Fruit fly (Drosophila melanogaster): ENCODE measurements around the gene Axud1.

Axud1 gene

DNA sequence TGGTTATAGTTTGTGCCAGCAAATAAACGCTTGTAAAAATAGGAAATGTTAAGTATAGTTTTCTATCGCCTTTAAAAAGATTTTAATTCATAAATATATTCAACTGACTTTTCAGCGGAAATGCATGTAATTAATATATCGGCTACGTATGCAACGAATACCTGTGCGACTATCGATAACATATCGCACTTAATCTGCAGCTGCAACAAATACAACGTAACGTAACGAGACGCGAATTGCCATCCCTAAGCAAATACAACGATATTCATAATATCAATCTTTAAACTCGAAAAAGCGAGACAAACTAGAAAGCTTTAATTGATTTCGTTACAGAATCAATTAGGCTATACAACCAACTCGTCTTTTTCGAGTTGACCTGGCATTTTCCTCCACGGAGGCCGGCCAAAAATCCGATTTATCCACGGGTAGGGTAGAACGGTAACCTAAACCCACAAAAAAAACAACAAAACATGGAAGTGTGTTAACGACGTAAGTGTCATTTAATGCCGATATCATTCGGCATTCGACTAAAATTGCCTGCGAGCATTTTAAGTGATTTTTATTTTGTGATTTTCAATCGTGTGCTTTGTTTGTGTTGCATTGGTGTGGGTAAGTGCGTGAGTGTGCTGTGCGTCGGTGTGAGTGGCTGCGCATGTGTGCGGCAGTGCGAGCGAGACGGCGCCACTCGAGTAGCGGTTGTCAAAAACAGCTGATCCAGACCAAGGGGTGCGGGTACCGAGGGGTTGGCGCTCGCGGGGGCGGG lies 10.7 kb downstream of the Axud1 start, which contains the start of gene Atxn7 (continued):
- TF ChIP-seq Lhr (GFP tag; optimal IDR thresholded peaks at IDR 0.05), result peak; percentile 69
- TF ChIP-seq emc (GFP tag; optimal IDR thresholded peaks at IDR 0.05), result no peak
- peak; percentile 55 for TF ChIP-seq CG12236 (GFP tag; optimal IDR thresholded peaks at IDR 0.05)
- TF ChIP-seq CG5245 (GFP tag; optimal IDR thresholded peaks at IDR 0.05), result peak; percentile 26
- TF ChIP-seq kah (GFP tag; optimal IDR thresholded peaks at IDR 0.05), result peak; percentile 90
- peak; percentile 42 for TF ChIP-seq Nf-YB (GFP tag; optimal IDR thresholded peaks at IDR 0.05)
- peak; percentile 74 for TF ChIP-seq CrebB (tag; optimal IDR thresholded peaks at IDR 0.05)
- TF ChIP-seq row (GFP tag; IDR thresholded peaks at IDR 0.05), result peak; percentile 62
- TF ChIP-seq Ets65A (GFP tag), result peak; percentile 91
- peak; percentile 93 for TF ChIP-seq sens (GFP tag)
- TF ChIP-seq onecut (GFP tag; IDR thresholded peaks at IDR 0.05), result peak; percentile 68
- TF ChIP-seq Jarid2 (GFP tag; optimal IDR thresholded peaks at IDR 0.05), result peak; percentile 33
- TF ChIP-seq CG2678 (tag; optimal IDR thresholded peaks at IDR 0.05), result peak; percentile 40
- TF ChIP-seq unpg (GFP tag; optimal IDR thresholded peaks at IDR 0.05), result peak; percentile 80
- peak; percentile 89 for TF ChIP-seq CG8478 (optimal IDR thresholded peaks at IDR 0.05)
- no peak for TF ChIP-seq Dfd (GFP tag; optimal IDR thresholded peaks at IDR 0.05)
- TF ChIP-seq p53 (GFP tag; optimal IDR thresholded peaks at IDR 0.05), result peak; percentile 61
- peak; percentile 58 for TF ChIP-seq Adf1 (GFP tag; IDR thresholded peaks at IDR 0.05)
- TF ChIP-seq az2 (GFP tag; optimal IDR thresholded peaks at IDR 0.05), result peak; percentile 24
- peak; percentile 73 for TF ChIP-seq Mad (GFP tag; optimal IDR thresholded peaks at IDR 0.05)
- TF ChIP-seq ci (GFP tag; IDR thresholded peaks at IDR 0.05), result peak; percentile 95
- peak; percentile 79 for TF ChIP-seq CG13296 (GFP tag; optimal IDR thresholded peaks at IDR 0.05)
- no peak for TF ChIP-seq CG2889 (GFP tag; IDR thresholded peaks at IDR 0.05)
- peak; percentile 20 for TF ChIP-seq CG1602 (GFP tag; optimal IDR thresholded peaks at IDR 0.05)
- TF ChIP-seq en (GFP tag; optimal IDR thresholded peaks at IDR 0.05), result peak; percentile 43
- TF ChIP-seq CG5953 (GFP tag; IDR thresholded peaks at IDR 0.05), result peak; percentile 68; the same call in 1 of the 2 replicates
- peak; percentile 59 for TF ChIP-seq Camta (GFP tag; optimal IDR thresholded peaks at IDR 0.05)
- TF ChIP-seq CG30431 (GFP tag; optimal IDR thresholded peaks at IDR 0.05), result no peak
- peak; percentile 48 for TF ChIP-seq nau (GFP tag; optimal IDR thresholded peaks at IDR 0.05)
- TF ChIP-seq tio (GFP tag; optimal IDR thresholded peaks at IDR 0.05), result peak; percentile 15
- peak; percentile 89 for TF ChIP-seq nerfin-2 (GFP tag; IDR thresholded peaks at IDR 0.05; ENCODE audit: partially characterized antibody)
- TF ChIP-seq CG11456 (GFP tag; IDR thresholded peaks at IDR 0.05), result peak; percentile 81; the same call in 2 of the 3 replicates
- TF ChIP-seq fd3F (GFP tag; optimal IDR thresholded peaks at IDR 0.05), result peak; percentile 39
- no peak for TF ChIP-seq lov (optimal IDR thresholded peaks at IDR 0.05)
- peak; percentile 83; the same call in 2 of the 3 replicates for TF ChIP-seq lov (GFP tag; IDR thresholded peaks at IDR 0.05)
- TF ChIP-seq Sry-β (GFP tag; optimal IDR thresholded peaks at IDR 0.05), result peak; percentile 28
- no peak for TF ChIP-seq CG11085 (GFP tag; IDR thresholded peaks at IDR 0.05)
- TF ChIP-seq CG12104 (GFP tag; optimal IDR thresholded peaks at IDR 0.05), result peak; percentile 65
- peak; percentile 76 for TF ChIP-seq CG12391 (tag; optimal IDR thresholded peaks at IDR 0.05)
- peak; percentile 92 for TF ChIP-seq Dll (GFP tag; IDR thresholded peaks at IDR 0.05; ENCODE audit: partially characterized antibody)
- no peak for TF ChIP-seq CG13123 (GFP tag; optimal IDR thresholded peaks at IDR 0.05)
- TF ChIP-seq lab (GFP tag; optimal IDR thresholded peaks at IDR 0.05), result peak; percentile 81
- TF ChIP-seq CG8089 (GFP tag; optimal IDR thresholded peaks at IDR 0.05), result peak; percentile 69
- TF ChIP-seq CG17912 (GFP tag; optimal IDR thresholded peaks at IDR 0.05), result peak; percentile 89
- peak; percentile 55 for TF ChIP-seq slp2 (GFP tag; optimal IDR thresholded peaks at IDR 0.05)
- TF ChIP-seq CG9437 (GFP tag; optimal IDR thresholded peaks at IDR 0.05), result peak; percentile 100
- no peak for TF ChIP-seq gt (GFP tag; IDR thresholded peaks at IDR 0.05)
- TF ChIP-seq Opbp (GFP tag; IDR thresholded peaks at IDR 0.05; ENCODE audit: partially characterized antibody), result peak; percentile 99
- TF ChIP-seq trh (GFP tag; optimal IDR thresholded peaks at IDR 0.05), result peak; percentile 25
- TF ChIP-seq CG7928 (GFP tag; optimal IDR thresholded peaks at IDR 0.05), result no peak

Data from whole organism, embryonic.